Worm (Caenorhabditis elegans) whole organism, mixed stage, embryonic: ENCODE data around the gene F54D10.8.

ENCODE experiments used
- M03D4.4 ChIP-seq: sonication (generic microtip); optimal IDR thresholded peaks from 2 replicates; lab custom pipeline; 2017; ENCODE audit warnings: mild to moderate bottlenecking, missing genetic modification characterization, missing compliant biosample characterization
- bed-3 ChIP-seq: fragments of 200-800 bp; sonication (Bioruptor generic); optimal IDR thresholded peaks from 3 replicates; lab custom pipeline; 2018; ENCODE audit warnings: mild to moderate bottlenecking, missing genetic modification characterization, moderate library complexity, missing compliant biosample characterization
- blmp-1 ChIP-seq: fragments of 150-350 bp; optimal IDR thresholded peaks from 2 replicates; lab custom pipeline; 2014; ENCODE audit warnings: missing biosample characterization, missing genetic modification characterization
- ceh-39 ChIP-seq: fragments of 150-350 bp; optimal IDR thresholded peaks from 2 replicates; lab custom pipeline; 2014; ENCODE audit warnings: missing biosample characterization, missing genetic modification characterization
- ceh-43 ChIP-seq: fragments of 200-800 bp; sonication (Bioruptor generic); optimal IDR thresholded peaks from 2 replicates; lab custom pipeline; 2018; ENCODE audit warnings: mild to moderate bottlenecking, missing genetic modification characterization, moderate library complexity, missing compliant biosample characterization
- ceh-83 ChIP-seq: fragments of 200-800 bp; sonication (Bioruptor generic); optimal IDR thresholded peaks from 2 replicates; lab custom pipeline; 2018; ENCODE audit warnings: mild to moderate bottlenecking, missing genetic modification characterization, missing compliant biosample characterization
- ces-1 ChIP-seq: fragments of 150-350 bp; optimal IDR thresholded peaks from 2 replicates; lab custom pipeline; 2014; ENCODE audit warnings: missing biosample characterization, missing genetic modification reagents, missing genetic modification characterization
- cnd-1 ChIP-seq: fragments of 200-800 bp; sonication (Bioruptor generic); optimal IDR thresholded peaks from 2 replicates; lab custom pipeline; 2018; ENCODE audit warnings: mild to moderate bottlenecking, missing genetic modification characterization, missing compliant biosample characterization
- drap-1 ChIP-seq: fragments of 200-800 bp; sonication (Bioruptor generic); optimal IDR thresholded peaks from 3 replicates; lab custom pipeline; 2018; ENCODE audit warnings: mild to moderate bottlenecking, missing genetic modification characterization, missing compliant biosample characterization
- elt-1 ChIP-seq: sonication (generic microtip); optimal IDR thresholded peaks from 2 replicates; lab custom pipeline; 2017; ENCODE audit warnings: missing genetic modification characterization, mild to moderate bottlenecking, missing compliant biosample characterization, antibody characterized with exemption, moderate library complexity, borderline replicate concordance; ENCODE audit not compliant: insufficient read depth
- elt-3 ChIP-seq: fragments of 150-350 bp; optimal IDR thresholded peaks from 2 replicates; lab custom pipeline; 2014; ENCODE audit warnings: missing biosample characterization, missing genetic modification characterization
- flh-1 ChIP-seq: fragments of 200-800 bp; sonication (Bioruptor generic); optimal IDR thresholded peaks from 2 replicates; lab custom pipeline; 2018; ENCODE audit warnings: mild to moderate bottlenecking, missing genetic modification characterization, moderate library complexity, missing compliant biosample characterization
- ham-2 ChIP-seq: fragments of 200-800 bp; sonication (Bioruptor generic); optimal IDR thresholded peaks from 2 replicates; lab custom pipeline; 2018; ENCODE audit warnings: mild to moderate bottlenecking, missing genetic modification characterization, missing compliant biosample characterization
- hlh-1 ChIP-seq: fragments of 150-350 bp; optimal IDR thresholded peaks from 2 replicates; lab custom pipeline; 2014; ENCODE audit warnings: missing biosample characterization, missing genetic modification reagents, missing genetic modification characterization
- lin-13 ChIP-seq: fragments of 150-350 bp; optimal IDR thresholded peaks from 2 replicates; lab custom pipeline; 2014; ENCODE audit warnings: missing biosample characterization, missing genetic modification characterization
- lin-32 ChIP-seq: fragments of 200-800 bp; sonication (Bioruptor generic); optimal IDR thresholded peaks from 2 replicates; lab custom pipeline; 2018; ENCODE audit warnings: mild to moderate bottlenecking, missing genetic modification characterization, missing compliant biosample characterization
- lsy-2 ChIP-seq: fragments of 150-350 bp; optimal IDR thresholded peaks from 2 replicates; lab custom pipeline; 2014; ENCODE audit warnings: missing biosample characterization, missing genetic modification characterization
- mab-5 ChIP-seq: fragments of 150-350 bp; optimal IDR thresholded peaks from 2 replicates; lab custom pipeline; 2014; ENCODE audit warnings: missing biosample characterization, missing genetic modification characterization
- mep-1 ChIP-seq: fragments of 150-350 bp; optimal IDR thresholded peaks from 2 replicates; lab custom pipeline; 2017; ENCODE audit warnings: missing biosample characterization, missing genetic modification reagents, missing genetic modification characterization, inconsistent platforms
- mls-2 ChIP-seq: sonication (generic microtip); optimal IDR thresholded peaks from 2 replicates; lab custom pipeline; 2016; ENCODE audit warnings: mild to moderate bottlenecking, missing genetic modification characterization, moderate library complexity, missing compliant biosample characterization
- nhr-2 ChIP-seq: fragments of 150-350 bp; optimal IDR thresholded peaks from 2 replicates; lab custom pipeline; 2014; ENCODE audit warnings: missing biosample characterization, missing genetic modification characterization
- nhr-237 ChIP-seq: fragments of 150-350 bp; optimal IDR thresholded peaks from 2 replicates; lab custom pipeline; 2014; ENCODE audit warnings: missing biosample characterization, missing genetic modification characterization
- nhr-28 ChIP-seq: fragments of 150-350 bp; optimal IDR thresholded peaks from 2 replicates; lab custom pipeline; 2014; ENCODE audit warnings: missing biosample characterization, missing genetic modification characterization
- pha-4 ChIP-seq: fragments of 150-350 bp; optimal IDR thresholded peaks from 2 replicates; lab custom pipeline; 2018; ENCODE audit warnings: missing biosample characterization, missing genetic modification reagents, missing genetic modification characterization
- sem-2 ChIP-seq: fragments of 200-800 bp; sonication (Bioruptor generic); optimal IDR thresholded peaks from 2 replicates; lab custom pipeline; 2018; ENCODE audit warnings: mild to moderate bottlenecking, missing genetic modification characterization, missing compliant biosample characterization
- snpc-4 ChIP-seq: fragments of 150-350 bp; optimal IDR thresholded peaks from 2 replicates; lab custom pipeline; 2014; ENCODE audit warnings: missing biosample characterization, missing genetic modification characterization
- sptf-1 ChIP-seq: sonication (generic microtip); optimal IDR thresholded peaks from 2 replicates; lab custom pipeline; 2017; ENCODE audit warnings: mild to moderate bottlenecking, missing genetic modification characterization, moderate library complexity, missing compliant biosample characterization
- tbx-8 ChIP-seq: fragments of 200-800 bp; sonication (Bioruptor generic); optimal IDR thresholded peaks from 2 replicates; lab custom pipeline; 2018; ENCODE audit warnings: mild to moderate bottlenecking, missing genetic modification characterization, moderate library complexity, missing compliant biosample characterization
- unc-120 ChIP-seq: sonication (generic microtip); optimal IDR thresholded peaks from 2 replicates; lab custom pipeline; 2017; ENCODE audit warnings: missing genetic modification characterization, missing compliant biosample characterization; ENCODE audit not compliant: poor library complexity, severe bottlenecking
- unc-62 ChIP-seq: fragments of 150-350 bp; optimal IDR thresholded peaks from 2 replicates; lab custom pipeline; 2014; ENCODE audit warnings: missing biosample characterization, missing genetic modification reagents, missing genetic modification characterization
- zip-8 ChIP-seq: fragments of 150-350 bp; optimal IDR thresholded peaks from 2 replicates; lab custom pipeline; 2014; ENCODE audit warnings: missing biosample characterization, missing genetic modification characterization
- ztf-11 ChIP-seq: fragments of 150-350 bp; optimal IDR thresholded peaks from 2 replicates; lab custom pipeline; 2014; ENCODE audit warnings: missing biosample characterization, missing genetic modification characterization

F54D10.8 gene

ce11 chrII:3786538-3786937 is 41.2 kb downstream of the F54D10.8 start:
- TF ChIP-seq ceh-83 (GFP tag; lab: Kevin White, UChicago) (no peak), ceh-43 (GFP tag; lab: Kevin White, UChicago) (no peak), mep-1 (tag; lab: Kevin White, UChicago) (no peak), tbx-8 (no peak), ces-1 (no peak), sptf-1 (tag; lab: Kevin White, UChicago) (no peak), cnd-1 (no peak), unc-120 (tag; lab: Kevin White, UChicago) (no peak), hlh-1 (tag; lab: Kevin White, UChicago) (no peak), nhr-28 (tag; lab: Kevin White, UChicago) (no peak), nhr-2 (tag; lab: Kevin White, UChicago) (no peak)

- no peak for TF ChIP-seq nhr-28 (tag; lab: Kevin White, UChicago)
- TF ChIP-seq flh-1 (GFP tag; lab: Kevin White, UChicago) = no peak
- no peak for TF ChIP-seq blmp-1 (tag; lab: Kevin White, UChicago)
- no peak for TF ChIP-seq nhr-2 (tag; lab: Kevin White, UChicago)
- no peak for TF ChIP-seq pha-4
- TF ChIP-seq unc-62 = no peak
- no peak for TF ChIP-seq mab-5 (tag; lab: Kevin White, UChicago)
- TF ChIP-seq sem-2 (GFP tag; lab: Kevin White, UChicago) = no peak
- TF ChIP-seq unc-120 (tag; lab: Kevin White, UChicago) = no peak
- no peak for TF ChIP-seq mls-2 (tag; lab: Kevin White, UChicago)
- no peak for TF ChIP-seq ham-2 (GFP tag; lab: Kevin White, UChicago)
- TF ChIP-seq elt-3 (tag; lab: Kevin White, UChicago) = no peak
- TF ChIP-seq drap-1 (GFP tag; lab: Kevin White, UChicago) = no peak
- no peak for TF ChIP-seq zip-8
- TF ChIP-seq elt-1 (tag; lab: Kevin White, UChicago) = no peak
- no peak for TF ChIP-seq hlh-1 (tag; lab: Kevin White, UChicago)
- no peak for TF ChIP-seq lsy-2 (tag; lab: Kevin White, UChicago)
- TF ChIP-seq sptf-1 (tag; lab: Kevin White, UChicago) = no peak
- TF ChIP-seq ces-1 = no peak
Measured at ce11 chrII:3785756-3786155, 41.9 kb downstream of the F54D10.8 start.

DNA sequence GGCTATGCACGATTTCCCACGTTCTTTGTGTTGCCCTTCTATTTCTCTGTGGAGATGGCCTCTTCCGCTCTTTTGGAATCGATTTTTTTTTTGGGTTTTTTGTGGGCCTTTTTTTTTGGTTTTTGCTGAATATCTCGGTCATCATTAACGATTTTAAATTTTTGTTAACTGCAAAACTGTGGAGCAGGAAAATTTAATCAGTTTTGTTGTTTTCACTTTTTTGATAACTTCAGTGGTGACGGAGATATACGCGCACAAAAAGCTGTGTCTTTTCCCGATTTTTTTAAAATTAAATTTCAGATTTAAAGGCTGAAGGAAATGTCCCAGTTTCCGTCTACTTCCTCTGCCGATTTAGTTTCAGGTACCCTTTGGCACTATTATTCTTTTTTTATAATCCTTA is 42.4 kb downstream of the F54D10.8 start, which contains the start of gene T24E12.1:
TSS of gene T24E12.1 (plus strand) at position 301 of the 400 bp plus-strand sequence.
- TF ChIP-seq lin-13 (tag; lab: Kevin White, UChicago) (no peak), nhr-237 (tag; lab: Kevin White, UChicago) (no peak), ces-1 (no peak), blmp-1 (tag; lab: Kevin White, UChicago) (no peak), ham-2 (GFP tag; lab: Kevin White, UChicago) (no peak), elt-3 (tag; lab: Kevin White, UChicago) (no peak), drap-1 (GFP tag; lab: Kevin White, UChicago) (no peak), mep-1 (tag; lab: Kevin White, UChicago) (no peak), nhr-28 (tag; lab: Kevin White, UChicago) (no peak), sem-2 (GFP tag; lab: Kevin White, UChicago) (no peak), hlh-1 (tag; lab: Kevin White, UChicago) (no peak), unc-120 (tag; lab: Kevin White, UChicago) (no peak), elt-1 (tag; lab: Kevin White, UChicago) (no peak), ceh-83 (GFP tag; lab: Kevin White, UChicago) (no peak), tbx-8 (no peak)
- TF ChIP-seq, all 35 proteins: peak for 0

DNA sequence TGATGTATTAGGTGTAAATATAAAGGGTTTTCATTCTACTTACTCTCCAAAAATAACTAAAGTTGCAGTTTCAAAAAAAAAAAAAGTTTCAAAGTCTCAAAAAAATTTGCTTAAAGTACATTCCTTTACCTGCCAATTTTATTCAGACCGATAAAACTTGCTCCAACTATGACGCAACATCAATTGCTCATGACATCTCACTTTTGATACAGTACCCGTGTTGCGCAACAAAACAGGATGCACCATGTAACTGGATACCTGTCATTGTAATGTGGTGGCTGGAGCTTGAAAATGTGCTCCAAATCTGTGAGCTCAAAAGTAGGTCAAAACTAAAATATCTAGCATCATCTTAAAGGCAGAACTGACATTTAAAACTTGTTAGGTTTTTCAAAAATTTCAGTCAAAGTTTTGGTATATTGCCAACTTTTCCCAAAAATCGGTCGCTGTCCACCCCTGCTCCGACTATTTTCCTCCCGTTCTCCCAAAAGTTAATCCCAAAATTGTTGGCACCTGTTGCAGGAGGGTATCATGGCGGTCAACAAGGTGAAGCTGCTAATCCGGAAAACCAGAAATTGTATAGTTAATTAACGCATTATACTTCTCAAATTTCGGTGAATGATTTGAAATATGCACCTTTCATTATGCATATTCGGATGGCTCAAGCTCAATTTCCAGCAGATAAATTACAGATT is 45.2 kb downstream of the F54D10.8 start, which contains the start of gene T24E12.2:
TSS of gene T24E12.2 (plus strand) at position 642 of the 692 bp plus-strand sequence.
- TF ChIP-seq ceh-39 (tag; lab: Kevin White, UChicago) = no peak
- peak; percentile 99 for TF ChIP-seq zip-8

DNA sequence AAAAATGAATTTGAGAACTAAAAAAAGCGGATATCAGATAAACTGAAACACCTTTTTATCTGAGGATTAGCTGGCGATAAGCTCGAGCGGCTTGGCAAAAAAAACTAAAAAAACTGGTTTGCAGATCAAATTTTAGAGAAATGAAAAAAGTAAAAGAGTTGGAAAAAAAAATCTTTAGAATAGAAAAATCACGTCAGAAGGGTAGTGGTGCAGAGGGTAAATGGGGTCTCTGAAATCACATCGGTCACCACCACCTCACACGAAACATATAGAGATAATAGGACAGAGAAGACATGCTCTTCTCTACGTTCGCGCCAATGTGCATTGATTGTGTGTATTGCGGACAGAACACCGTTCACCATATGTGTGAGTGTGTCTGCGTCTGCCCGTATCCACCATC is 46.5 kb downstream of the F54D10.8 start:
- no peak for TF ChIP-seq mep-1 (tag; lab: Kevin White, UChicago)
- no peak for TF ChIP-seq hlh-1 (tag; lab: Kevin White, UChicago)
- TF ChIP-seq lin-13 (tag; lab: Kevin White, UChicago) = no peak
- TF ChIP-seq drap-1 (GFP tag; lab: Kevin White, UChicago) = no peak
- no peak for TF ChIP-seq cnd-1
- TF ChIP-seq sem-2 (GFP tag; lab: Kevin White, UChicago) = no peak
- no peak for TF ChIP-seq lsy-2 (tag; lab: Kevin White, UChicago)
- TF ChIP-seq nhr-237 (tag; lab: Kevin White, UChicago) = no peak
- TF ChIP-seq elt-3 (tag; lab: Kevin White, UChicago) = no peak
- TF ChIP-seq M03D4.4 (tag; lab: Kevin White, UChicago) = no peak
- TF ChIP-seq lin-32 (GFP tag; lab: Kevin White, UChicago) = no peak
- no peak for TF ChIP-seq snpc-4 (tag; lab: Kevin White, UChicago)
- no peak for TF ChIP-seq ceh-43 (GFP tag; lab: Kevin White, UChicago)
- TF ChIP-seq ceh-39 (tag; lab: Kevin White, UChicago) = no peak
- no peak for TF ChIP-seq unc-62
- TF ChIP-seq bed-3 (GFP tag; lab: Kevin White, UChicago) = no peak
- no peak for TF ChIP-seq ces-1
- TF ChIP-seq ztf-11 (tag; lab: Kevin White, UChicago) = no peak
